Fruit fly (Drosophila melanogaster) whole organism, embryonic: ENCODE results near the gene Atx2.
A peak's percentile ranks its signal among the peaks of the same experiment; 100 is the strongest.

ENCODE experiments used
- BEAF-32 ChIP-seq: fragments of 200-800 bp; sonication (Bioruptor generic); optimal IDR thresholded peaks from 3 replicates; lab custom pipeline; 2017; ENCODE audit warnings: missing biosample characterization, missing genetic modification characterization, mild to moderate bottlenecking, moderate library complexity, missing genetic modification reagents
- CG12071 ChIP-seq: fragments of 200-800 bp; sonication (Bioruptor generic); optimal IDR thresholded peaks from 3 replicates; lab custom pipeline; 2018; ENCODE audit warnings: missing biosample characterization, mild to moderate bottlenecking, missing genetic modification characterization
- CG12155 ChIP-seq: fragments of 200-800 bp; sonication (Bioruptor generic); optimal IDR thresholded peaks from 3 replicates; lab custom pipeline; 2016; ENCODE audit warnings: missing biosample characterization, missing genetic modification characterization
- CG12744 ChIP-seq: fragments of 200-800 bp; sonication (Bioruptor generic); optimal IDR thresholded peaks from 2 replicates; lab custom pipeline; 2016; ENCODE audit warnings: missing biosample characterization, missing genetic modification characterization
- CG13296 ChIP-seq: fragments of 200-800 bp; sonication (Bioruptor generic); optimal IDR thresholded peaks from 3 replicates; lab custom pipeline; 2018; ENCODE audit warnings: missing biosample characterization, mild to moderate bottlenecking, missing genetic modification characterization
- CG13424 ChIP-seq: fragments of 200-800 bp; sonication (Bioruptor generic); optimal IDR thresholded peaks from 2 replicates; lab custom pipeline; 2019; ENCODE audit warnings: missing biosample characterization, mild to moderate bottlenecking, missing genetic modification characterization, moderate library complexity
- CG1602 ChIP-seq: fragments of 200-800 bp; sonication (Bioruptor generic); optimal IDR thresholded peaks from 3 replicates; lab custom pipeline; 2016; ENCODE audit warnings: missing biosample characterization, missing genetic modification characterization
- CG1603 ChIP-seq: fragments of 200-800 bp; sonication (Bioruptor generic); optimal IDR thresholded peaks from 2 replicates; lab custom pipeline; 2019; ENCODE audit warnings: missing biosample characterization, mild to moderate bottlenecking, missing genetic modification characterization, moderate library complexity
- CG17359 ChIP-seq: fragments of 200-800 bp; sonication (Bioruptor generic); optimal IDR thresholded peaks from 3 replicates; lab custom pipeline; 2018; ENCODE audit warnings: missing biosample characterization, mild to moderate bottlenecking, missing genetic modification characterization, moderate library complexity
- CG17912 ChIP-seq: fragments of 200-800 bp; sonication (Bioruptor generic); optimal IDR thresholded peaks from 2 replicates; lab custom pipeline; 2018; ENCODE audit warnings: missing biosample characterization, mild to moderate bottlenecking, missing genetic modification characterization
- CG2712 ChIP-seq: fragments of 200-800 bp; optimal IDR thresholded peaks from 3 replicates; lab custom pipeline; 2019; ENCODE audit warnings: missing biosample characterization, mild to moderate bottlenecking, missing genetic modification characterization, moderate library complexity
- CG3407 ChIP-seq: fragments of 200-800 bp; sonication (Bioruptor generic); optimal IDR thresholded peaks from 2 replicates; lab custom pipeline; 2018; ENCODE audit warnings: missing biosample characterization, mild to moderate bottlenecking, missing genetic modification characterization
- CG34376 ChIP-seq: fragments of 200-800 bp; sonication (Bioruptor generic); optimal IDR thresholded peaks from 2 replicates; lab custom pipeline; 2018; ENCODE audit warnings: missing biosample characterization, mild to moderate bottlenecking, missing genetic modification characterization
- CG4360 ChIP-seq: fragments of 200-800 bp; sonication (Bioruptor generic); IDR thresholded peaks from 2 replicates; pipeline ENCODE4 v1.3.6; 2022; ENCODE audit warnings: missing biosample characterization, missing genetic modification characterization
- CG5180 ChIP-seq: fragments of 200-800 bp; sonication (Bioruptor generic); optimal IDR thresholded peaks from 3 replicates; lab custom pipeline; 2017; ENCODE audit warnings: missing biosample characterization, missing genetic modification characterization, mild to moderate bottlenecking, moderate library complexity, missing genetic modification reagents
- CG6654 ChIP-seq: fragments of 200-800 bp; sonication (Bioruptor generic); optimal IDR thresholded peaks from 2 replicates; lab custom pipeline; 2017; ENCODE audit warnings: missing biosample characterization, mild to moderate bottlenecking, missing genetic modification characterization
- CG7963 ChIP-seq: fragments of 200-800 bp; sonication (Bioruptor generic); IDR thresholded peaks from 3 replicates; pipeline ENCODE4 v1.3.6; 2022; ENCODE audit warnings: missing biosample characterization, missing genetic modification characterization; ENCODE audit not compliant: partially characterized antibody
- CG8281 ChIP-seq: fragments of 200-800 bp; sonication (Bioruptor generic); optimal IDR thresholded peaks from 2 replicates; lab custom pipeline; 2018; ENCODE audit warnings: missing biosample characterization, mild to moderate bottlenecking, missing genetic modification characterization, moderate library complexity
- CG8388 ChIP-seq: fragments of 200-800 bp; sonication (Bioruptor generic); optimal IDR thresholded peaks from 2 replicates; lab custom pipeline; 2019; ENCODE audit warnings: missing biosample characterization, mild to moderate bottlenecking, missing genetic modification characterization, moderate library complexity
- CG8765 ChIP-seq: fragments of 200-800 bp; sonication (Bioruptor generic); IDR thresholded peaks from 2 replicates; pipeline ENCODE4 v1.3.6; 2022; ENCODE audit warnings: missing biosample characterization, missing genetic modification characterization
- Dfd ChIP-seq, 2 experiments: fragments of >200 bp; optimal IDR thresholded peaks; 2 replicates each; lab custom pipeline; 2017; ENCODE audit warnings: missing biosample characterization in 2 of 2, missing genetic modification characterization in 2 of 2
- Doc3 ChIP-seq: fragments of 200-800 bp; sonication (Bioruptor generic); IDR thresholded peaks from 3 replicates; pipeline ENCODE4 v1.3.6; 2022; ENCODE audit warnings: missing biosample characterization, missing genetic modification characterization; ENCODE audit not compliant: partially characterized antibody
- E2f2 ChIP-seq: fragments of 200-800 bp; sonication (Bioruptor generic); IDR thresholded peaks from 2 replicates; pipeline ENCODE4 v1.3.6; 2022; ENCODE audit warnings: missing biosample characterization, missing genetic modification characterization
- GATAe ChIP-seq: fragments of 200-800 bp; sonication (Bioruptor generic); conservative IDR thresholded peaks from 2 replicates; pipeline ENCODE4 v1.3.6; 2022; ENCODE audit warnings: missing biosample characterization, missing genetic modification characterization
- HHEX ChIP-seq: fragments of 200-800 bp; sonication (Bioruptor generic); optimal IDR thresholded peaks from 3 replicates; lab custom pipeline; 2017; ENCODE audit warnings: missing biosample characterization, mild to moderate bottlenecking, missing genetic modification characterization, missing genetic modification reagents
- HLH54F ChIP-seq: fragments of 200-800 bp; sonication (Bioruptor generic); optimal IDR thresholded peaks from 3 replicates; lab custom pipeline; 2016; ENCODE audit warnings: missing biosample characterization, missing genetic modification characterization
- HmgD ChIP-seq: fragments of 200-800 bp; sonication (Bioruptor generic); optimal IDR thresholded peaks from 3 replicates; lab custom pipeline; 2016; ENCODE audit warnings: missing biosample characterization, missing genetic modification characterization
- Pdp1 ChIP-seq, 2 experiments: fragments of 200-800 bp; sonication (Bioruptor generic); optimal IDR thresholded peaks; 3 replicates each; lab custom pipeline; 2016; ENCODE audit warnings: missing biosample characterization in 2 of 2, missing genetic modification characterization in 2 of 2, mild to moderate bottlenecking in 1 of 2, moderate library complexity in 1 of 2
- ase ChIP-seq: fragments of 200-800 bp; sonication (Bioruptor generic); IDR thresholded peaks from 3 replicates; pipeline ENCODE4 v1.3.6; 2022; ENCODE audit warnings: missing biosample characterization, missing genetic modification characterization
- bcd ChIP-seq: fragments of 200-800 bp; sonication (Bioruptor generic); optimal IDR thresholded peaks from 2 replicates; lab custom pipeline; 2017; ENCODE audit warnings: missing biosample characterization, mild to moderate bottlenecking, missing genetic modification characterization
- bsh ChIP-seq, 2 experiments: fragments of 200-800 bp; sonication (Bioruptor generic); optimal IDR thresholded peaks; 2 replicates each; lab custom pipeline; 2017 to 2018; ENCODE audit warnings: mild to moderate bottlenecking in 2 of 2, missing biosample characterization in 2 of 2, missing genetic modification characterization in 2 of 2, moderate library complexity in 1 of 2
- chinmo ChIP-seq: fragments of 200-800 bp; sonication (Bioruptor generic); IDR thresholded peaks from 4 replicates; pipeline ENCODE4 v1.3.6; 2022; ENCODE audit warnings: missing biosample characterization, missing genetic modification characterization; ENCODE audit not compliant: partially characterized antibody
- da ChIP-seq: fragments of 200-800 bp; sonication (Bioruptor generic); optimal IDR thresholded peaks from 2 replicates; lab custom pipeline; 2016; ENCODE audit warnings: missing biosample characterization, missing genetic modification characterization
- eve ChIP-seq, 2 experiments: fragments of >200 bp; optimal IDR thresholded peaks; 2 replicates each; lab custom pipeline; 2017; ENCODE audit warnings: missing biosample characterization in 2 of 2, missing genetic modification characterization in 2 of 2
- gce ChIP-seq: fragments of 200-800 bp; sonication (Bioruptor generic); IDR thresholded peaks from 3 replicates; pipeline ENCODE4 v1.3.6; 2022; ENCODE audit warnings: missing biosample characterization, missing genetic modification characterization
- gem ChIP-seq: fragments of 200-800 bp; sonication (Bioruptor generic); optimal IDR thresholded peaks from 2 replicates; lab custom pipeline; 2019; ENCODE audit warnings: missing biosample characterization, mild to moderate bottlenecking, missing genetic modification characterization, moderate library complexity
- gro ChIP-seq: fragments of 200-800 bp; sonication (Bioruptor generic); optimal IDR thresholded peaks from 2 replicates; lab custom pipeline; 2016; ENCODE audit warnings: missing biosample characterization, missing genetic modification characterization
- ind ChIP-seq: fragments of 200-800 bp; sonication (Bioruptor generic); optimal IDR thresholded peaks from 3 replicates; lab custom pipeline; 2016; ENCODE audit warnings: missing biosample characterization, missing genetic modification characterization
- knrl ChIP-seq: fragments of 200-800 bp; sonication (Bioruptor generic); IDR thresholded peaks from 3 replicates; pipeline ENCODE4 v1.3.6; 2022; ENCODE audit warnings: missing biosample characterization, missing genetic modification characterization; ENCODE audit not compliant: partially characterized antibody
- luna ChIP-seq: fragments of 200-800 bp; sonication (Bioruptor generic); optimal IDR thresholded peaks from 2 replicates; lab custom pipeline; 2016; ENCODE audit warnings: missing biosample characterization, missing genetic modification characterization
- nerfin-2 ChIP-seq: fragments of 200-800 bp; sonication (Bioruptor generic); IDR thresholded peaks from 2 replicates; pipeline ENCODE4 v1.3.6; 2022; ENCODE audit warnings: missing biosample characterization, missing genetic modification characterization; ENCODE audit not compliant: partially characterized antibody
- odd ChIP-seq: fragments of 200-800 bp; sonication (Bioruptor generic); optimal IDR thresholded peaks from 2 replicates; lab custom pipeline; 2017; ENCODE audit warnings: missing biosample characterization, mild to moderate bottlenecking, missing genetic modification characterization
- pzg ChIP-seq: fragments of 200-800 bp; sonication (Bioruptor generic); optimal IDR thresholded peaks from 3 replicates; lab custom pipeline; 2018; ENCODE audit warnings: missing biosample characterization, mild to moderate bottlenecking, missing genetic modification characterization, moderate library complexity
- so ChIP-seq: fragments of 200-800 bp; sonication (Bioruptor generic); IDR thresholded peaks from 3 replicates; pipeline ENCODE4 v1.3.6; 2022; ENCODE audit warnings: missing biosample characterization, missing genetic modification characterization
- ttk ChIP-seq: fragments of 200-800 bp; sonication (Bioruptor generic); IDR thresholded peaks from 2 replicates; pipeline ENCODE4 v2.1.2; 2022; ENCODE audit warnings: missing biosample characterization, missing genetic modification characterization
- tup ChIP-seq: fragments of 200-800 bp; sonication (Bioruptor generic); optimal IDR thresholded peaks from 2 replicates; lab custom pipeline; 2016; ENCODE audit warnings: missing biosample characterization, mild to moderate bottlenecking, missing genetic modification characterization, moderate library complexity
- usp ChIP-seq: fragments of >200 bp; optimal IDR thresholded peaks from 2 replicates; lab custom pipeline; 2017; ENCODE audit warnings: missing biosample characterization, missing genetic modification characterization
- wek ChIP-seq: fragments of 200-800 bp; sonication (Bioruptor generic); optimal IDR thresholded peaks from 3 replicates; lab custom pipeline; 2018; ENCODE audit warnings: missing biosample characterization, mild to moderate bottlenecking, missing genetic modification characterization, moderate library complexity

Gene Atx2

dm6 chr3R:15409772-15410688 is 1.8 kb downstream of the Atx2 start (continued):
- no peak for TF ChIP-seq tup (GFP tag; lab: Kevin White, UChicago)
- peak; percentile 4 for TF ChIP-seq ind
- TF ChIP-seq CG3407 (GFP tag; lab: Kevin White, UChicago) = no peak
- TF ChIP-seq CG6654 (GFP tag; lab: Kevin White, UChicago) = no peak
- TF ChIP-seq CG1602 = no peak
- peak; percentile 52 for TF ChIP-seq ttk (GFP tag; lab: Robert Waterston, UW)
- TF ChIP-seq BEAF-32 (GFP tag; lab: Kevin White, UChicago) = no peak
- TF ChIP-seq CG8388 (GFP tag; lab: Kevin White, UChicago) = peak; percentile 98
- TF ChIP-seq CG12155 (GFP tag; lab: Kevin White, UChicago) = no peak
- TF ChIP-seq pzg (GFP tag; lab: Kevin White, UChicago) = no peak
- TF ChIP-seq luna = no peak
- TF ChIP-seq bcd = no peak
- peak; percentile 21 for TF ChIP-seq odd (GFP tag; lab: Kevin White, UChicago)
- TF ChIP-seq CG2712 (tag; lab: Kevin White, UChicago) = peak; percentile 16
- peak; percentile 28 for TF ChIP-seq CG1603 (tag; lab: Kevin White, UChicago)
- TF ChIP-seq bsh (GFP tag; optimal IDR thresholded peaks at IDR 0.05; lab: Kevin White, UChicago) = no peak
- TF ChIP-seq knrl (GFP tag; lab: Robert Waterston, UW) = no peak
- 0 out of 4 replicates have a peak, but pooled peaks have one; percentile 46 for TF ChIP-seq chinmo (GFP tag; lab: Robert Waterston, UW)
- TF ChIP-seq gro (GFP tag; lab: Kevin White, UChicago) = no peak
- TF ChIP-seq CG4360 (GFP tag; lab: Robert Waterston, UW) = no peak
- TF ChIP-seq Dfd (GFP tag; optimal IDR thresholded peaks at IDR 0.05; lab: Kevin White, UChicago) = no peak
- no peak for TF ChIP-seq nerfin-2 (GFP tag; lab: Robert Waterston, UW)
- TF ChIP-seq CG13296 (GFP tag; lab: Kevin White, UChicago) = no peak
- TF ChIP-seq so (GFP tag; lab: Robert Waterston, UW) = no peak
- no peak for TF ChIP-seq CG8281 (tag; lab: Kevin White, UChicago)
- TF ChIP-seq CG5180 (GFP tag; lab: Kevin White, UChicago) = peak; percentile 13
- TF ChIP-seq gce = no peak
- TF ChIP-seq CG17912 (GFP tag; lab: Kevin White, UChicago) = no peak
- no peak for TF ChIP-seq CG12744
- TF ChIP-seq HmgD (GFP tag; lab: Kevin White, UChicago) = no peak
- TF ChIP-seq usp = no peak
- no peak for TF ChIP-seq GATAe (GFP tag; lab: Robert Waterston, UW)
- no peak for TF ChIP-seq E2f2 (GFP tag; lab: Robert Waterston, UW)
- TF ChIP-seq CG34376 (GFP tag; lab: Kevin White, UChicago) = no peak
- peak; percentile 25 for TF ChIP-seq gem (tag; lab: Kevin White, UChicago)
- 0 out of 3 replicates have a peak, but pooled peaks have one; percentile 8 for TF ChIP-seq ase (GFP tag; lab: Robert Waterston, UW)
- TF ChIP-seq eve (GFP tag; optimal IDR thresholded peaks at IDR 0.05; lab: Kevin White, UChicago) = no peak
- TF ChIP-seq CG12071 = no peak
- TF ChIP-seq da (GFP tag; lab: Kevin White, UChicago) = no peak
- TF ChIP-seq CG8765 (GFP tag; lab: Robert Waterston, UW) = no peak
- no peak for TF ChIP-seq Doc3 (GFP tag; lab: Robert Waterston, UW)
- TF ChIP-seq HLH54F = no peak
- no peak for TF ChIP-seq Pdp1 (GFP tag; optimal IDR thresholded peaks at IDR 0.05; lab: Kevin White, UChicago)
- TF ChIP-seq CG7963 = no peak
- no peak for TF ChIP-seq CG17359 (tag; lab: Kevin White, UChicago)
- TF ChIP-seq CG13424 = no peak
- TF ChIP-seq wek (GFP tag; lab: Kevin White, UChicago) = no peak
- TF ChIP-seq HHEX (GFP tag; lab: Kevin White, UChicago) = no peak
